Fruit fly (Drosophila melanogaster) whole organism, adult: ENCODE data around the gene CG11964.

Experiments used
- CG11617 ChIP-seq: fragments of 200-800 bp; sonication (Bioruptor generic); optimal IDR thresholded peaks from 2 replicates; lab custom pipeline; 2017; ENCODE audit warnings: mild to moderate bottlenecking, missing biosample characterization, missing genetic modification reagents, missing genetic modification characterization
- CG12768 ChIP-seq: fragments of 200-800 bp; sonication (Bioruptor generic); optimal IDR thresholded peaks from 2 replicates; lab custom pipeline; 2017; ENCODE audit warnings: missing biosample characterization, missing genetic modification characterization, mild to moderate bottlenecking, moderate library complexity, missing genetic modification reagents
- CG14711 ChIP-seq: fragments of 200-800 bp; sonication (Bioruptor generic); optimal IDR thresholded peaks from 2 replicates; lab custom pipeline; 2018; ENCODE audit warnings: missing biosample characterization, mild to moderate bottlenecking, missing genetic modification characterization, moderate library complexity
- CG1620 ChIP-seq: fragments of 200-800 bp; sonication (Bioruptor generic); optimal IDR thresholded peaks from 2 replicates; lab custom pipeline; 2016; ENCODE audit warnings: missing biosample characterization, missing genetic modification characterization
- CG33017 ChIP-seq: fragments of 200-800 bp; sonication (Bioruptor generic); optimal IDR thresholded peaks from 2 replicates; lab custom pipeline; 2018; ENCODE audit warnings: missing biosample characterization, mild to moderate bottlenecking, missing genetic modification characterization, moderate library complexity
- CG5204 ChIP-seq: fragments of 200-800 bp; sonication (Bioruptor generic); optimal IDR thresholded peaks from 2 replicates; lab custom pipeline; 2016; ENCODE audit warnings: missing biosample characterization, missing genetic modification characterization
- CG7045 ChIP-seq: fragments of 200-800 bp; sonication (Bioruptor generic); optimal IDR thresholded peaks from 2 replicates; lab custom pipeline; 2017; ENCODE audit warnings: missing biosample characterization, mild to moderate bottlenecking, missing genetic modification characterization
- CG7101 ChIP-seq: fragments of 200-800 bp; sonication (Bioruptor generic); optimal IDR thresholded peaks from 2 replicates; lab custom pipeline; 2018; ENCODE audit warnings: missing biosample characterization, mild to moderate bottlenecking, missing genetic modification characterization, moderate library complexity
- Clk ChIP-seq: fragments of 200-800 bp; sonication (Bioruptor generic); optimal IDR thresholded peaks from 2 replicates; lab custom pipeline; 2017; ENCODE audit warnings: missing biosample characterization, missing genetic modification characterization
- Crg-1 ChIP-seq: fragments of 200-800 bp; sonication (Bioruptor generic); optimal IDR thresholded peaks from 2 replicates; lab custom pipeline; 2016; ENCODE audit warnings: missing biosample characterization, missing genetic modification characterization
- Hr96 ChIP-seq: fragments of 200-800 bp; sonication (Bioruptor generic); optimal IDR thresholded peaks from 2 replicates; lab custom pipeline; 2016; ENCODE audit warnings: missing biosample characterization, missing genetic modification characterization
- Mnt ChIP-seq: fragments of 200-800 bp; sonication (Bioruptor generic); optimal IDR thresholded peaks from 2 replicates; lab custom pipeline; 2016; ENCODE audit warnings: missing biosample characterization, mild to moderate bottlenecking, missing genetic modification characterization
- bab1 ChIP-seq: fragments of 200-800 bp; sonication (Bioruptor generic); optimal IDR thresholded peaks from 3 replicates; lab custom pipeline; 2019; ENCODE audit warnings: missing biosample characterization, mild to moderate bottlenecking, missing genetic modification characterization, moderate library complexity
- cic ChIP-seq: fragments of 200-800 bp; sonication (Bioruptor generic); optimal IDR thresholded peaks from 2 replicates; lab custom pipeline; 2017; ENCODE audit warnings: missing biosample characterization, mild to moderate bottlenecking, missing genetic modification characterization, moderate library complexity
- cnc ChIP-seq, 2 experiments: fragments of >200 bp; optimal IDR thresholded peaks; 2 replicates each; lab custom pipeline; 2017
- kay ChIP-seq: fragments of 200-800 bp; sonication (Bioruptor generic); peaks from one replicate; lab custom pipeline; 2016; ENCODE audit warnings: missing biosample characterization, missing genetic modification characterization, borderline replicate concordance
- ovo ChIP-seq: fragments of 200-800 bp; sonication (Bioruptor generic); optimal IDR thresholded peaks from 2 replicates; lab custom pipeline; 2016; ENCODE audit warnings: missing biosample characterization, missing genetic modification characterization
- pad ChIP-seq: fragments of 200-800 bp; sonication (Bioruptor generic); optimal IDR thresholded peaks from 3 replicates; lab custom pipeline; 2017; ENCODE audit warnings: missing biosample characterization, missing genetic modification characterization, mild to moderate bottlenecking, moderate library complexity, missing genetic modification reagents
- tj ChIP-seq: fragments of 200-800 bp; sonication (Bioruptor generic); optimal IDR thresholded peaks from 3 replicates; lab custom pipeline; 2017; ENCODE audit warnings: missing biosample characterization, mild to moderate bottlenecking, missing genetic modification characterization, moderate library complexity
- toe ChIP-seq: fragments of 200-800 bp; sonication (Bioruptor generic); optimal IDR thresholded peaks from 2 replicates; lab custom pipeline; 2016; ENCODE audit warnings: missing biosample characterization, missing genetic modification characterization

Gene CG11964

DNA sequence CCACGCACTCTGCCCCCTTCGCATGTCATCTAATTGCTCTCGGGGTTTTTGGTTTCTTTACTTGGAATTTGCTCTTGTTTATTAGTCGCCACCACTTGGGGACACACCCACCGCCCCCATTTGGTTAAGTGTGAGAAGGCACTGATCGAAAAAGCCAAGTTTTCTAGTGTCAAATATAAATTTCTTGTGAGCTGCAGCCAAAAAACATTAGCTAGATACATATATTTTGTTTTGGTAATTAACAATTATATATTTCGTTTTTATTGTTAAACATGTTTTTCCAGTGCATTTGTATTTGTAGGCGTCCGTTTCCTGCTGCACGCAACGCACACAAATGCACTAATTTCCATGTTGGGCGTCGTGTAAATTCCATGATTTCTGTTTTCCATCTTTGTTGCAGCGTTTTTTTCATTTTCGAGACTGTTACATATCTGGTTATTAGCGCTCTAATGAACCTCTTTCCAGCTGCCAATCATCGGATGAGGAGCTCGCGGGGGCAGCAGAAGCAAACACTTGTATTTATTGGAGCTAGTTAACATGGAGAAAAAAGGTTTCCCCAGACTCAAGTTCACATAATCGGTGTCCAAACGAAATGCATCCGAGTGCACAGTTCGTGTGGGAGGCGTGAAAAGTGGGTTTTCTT is 24.6 kb downstream of the CG11964 start:
- TF ChIP-seq CG1620 (GFP tag; lab: Kevin White, UChicago) (no peak), CG14711 (tag; lab: Kevin White, UChicago) (no peak), CG11617 (GFP tag; lab: Kevin White, UChicago) (no peak), CG7045 (GFP tag; lab: Kevin White, UChicago) (no peak), CG33017 (no peak)

DNA sequence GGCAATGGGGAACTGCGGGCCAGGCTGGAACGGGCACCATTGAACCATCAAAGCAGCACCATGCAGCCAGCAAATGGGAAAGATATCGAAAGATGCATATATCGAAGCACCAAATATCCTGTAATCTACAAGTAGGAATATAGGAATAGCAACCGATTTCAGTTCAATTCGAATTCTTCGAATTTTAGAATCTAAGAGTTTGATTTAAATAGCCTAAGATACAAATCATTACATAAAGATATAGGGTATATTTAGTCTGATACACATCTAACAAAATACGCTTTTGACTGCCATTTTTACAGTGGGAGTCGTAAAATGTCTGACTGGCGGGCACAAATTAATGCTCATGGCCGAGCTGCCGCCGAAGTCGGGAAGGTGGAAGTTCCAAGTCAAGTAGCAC is 26.0 kb downstream of the CG11964 start:
- TF ChIP-seq Hr96 (GFP tag; lab: Kevin White, UChicago) = no peak

DNA sequence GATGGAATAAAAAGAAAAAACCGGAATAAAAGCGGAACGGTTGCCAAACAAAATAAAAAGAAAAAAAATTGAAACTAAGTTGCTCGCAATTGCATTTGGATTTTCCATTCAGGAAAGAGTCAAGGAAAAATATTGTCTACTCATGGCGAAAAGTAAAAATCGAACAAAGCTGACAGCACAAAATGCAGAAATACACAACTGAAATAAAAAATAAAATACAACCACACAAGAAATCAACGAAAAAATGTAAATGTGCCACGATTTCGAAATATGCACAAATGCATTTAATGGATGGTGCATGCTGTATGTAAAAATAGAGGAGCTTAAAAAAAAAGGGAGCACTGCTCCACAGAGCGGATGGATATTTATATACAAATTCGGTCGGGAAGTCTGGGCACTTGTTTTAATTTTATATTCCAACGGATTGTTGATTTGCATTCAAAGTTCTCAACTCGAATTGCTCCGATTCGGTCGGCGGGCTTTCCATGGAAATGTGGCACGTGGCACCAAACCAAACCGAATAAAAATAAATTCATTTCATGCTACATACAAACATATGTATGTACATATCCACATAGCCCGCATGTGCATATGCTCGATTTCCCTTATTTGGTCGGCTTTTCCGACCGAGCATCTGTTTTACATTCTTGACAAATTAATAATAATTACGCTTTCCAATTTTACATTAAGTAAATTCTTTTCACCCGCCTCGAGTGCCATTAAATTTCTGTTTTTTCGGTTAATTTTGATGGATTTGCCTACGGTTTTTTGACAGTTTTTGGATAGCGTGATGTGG is 29.1 kb downstream of the CG11964 start:
- peak; percentile 91 for TF ChIP-seq tj (GFP tag; lab: Kevin White, UChicago)
- TF ChIP-seq cnc (optimal IDR thresholded peaks at IDR 0.05; lab: Kevin White, UChicago) = no peak

dm6 chr3R:8914919-8915318 is 29.9 kb downstream of the CG11964 start:
- TF ChIP-seq CG14711 (tag; lab: Kevin White, UChicago) = no peak
- no peak for TF ChIP-seq CG7045 (GFP tag; lab: Kevin White, UChicago)
- no peak for TF ChIP-seq CG33017
- no peak for TF ChIP-seq CG11617 (GFP tag; lab: Kevin White, UChicago)
- no peak for TF ChIP-seq kay (GFP tag; lab: Kevin White, UChicago)
- no peak for TF ChIP-seq toe

dm6 chr3R:8896740-8897139 is 48.1 kb downstream of the CG11964 start:
- TF ChIP-seq cnc (optimal IDR thresholded peaks at IDR 0.05; lab: Kevin White, UChicago) (no peak), CG1620 (GFP tag; lab: Kevin White, UChicago) (no peak), CG7045 (GFP tag; lab: Kevin White, UChicago) (no peak), CG7101 (no peak), CG33017 (no peak), kay (GFP tag; lab: Kevin White, UChicago) (no peak)

dm6 chr3R:8892993-8893670 is 51.7 kb downstream of the CG11964 start:
- TF ChIP-seq CG7101 = peak; percentile 55
- TF ChIP-seq Hr96 (GFP tag; lab: Kevin White, UChicago) = no peak
- TF ChIP-seq CG1620 (GFP tag; lab: Kevin White, UChicago) = peak; percentile 22
- no peak for TF ChIP-seq CG12768
- no peak for TF ChIP-seq cnc (optimal IDR thresholded peaks at IDR 0.05; lab: Kevin White, UChicago)
- no peak for TF ChIP-seq CG5204 (GFP tag; lab: Kevin White, UChicago)
- peak; percentile 17 for TF ChIP-seq CG11617 (GFP tag; lab: Kevin White, UChicago)
- TF ChIP-seq Mnt (GFP tag; lab: Kevin White, UChicago) = no peak
- no peak for TF ChIP-seq CG7045 (GFP tag; lab: Kevin White, UChicago)
- no peak for TF ChIP-seq toe
- peak; percentile 77 for TF ChIP-seq bab1 (GFP tag; lab: Kevin White, UChicago)
- TF ChIP-seq pad (GFP tag; lab: Kevin White, UChicago) = no peak
- TF ChIP-seq tj (GFP tag; lab: Kevin White, UChicago) = peak; percentile 99
- TF ChIP-seq cic (GFP tag; lab: Kevin White, UChicago) = no peak
- TF ChIP-seq Crg-1 (GFP tag; lab: Kevin White, UChicago) = no peak
- TF ChIP-seq CG33017 = no peak
- peak; percentile 62 for TF ChIP-seq CG14711 (tag; lab: Kevin White, UChicago)
- no peak for TF ChIP-seq ovo (GFP tag; lab: Kevin White, UChicago)
- no peak for TF ChIP-seq kay (GFP tag; lab: Kevin White, UChicago)
- TF ChIP-seq Clk (GFP tag; lab: Kevin White, UChicago) = no peak
